Worm (Caenorhabditis elegans): ENCODE data around the gene puf-6.

ce11 chrII:13078848-13079428 is 35.7 kb upstream of the puf-6 start, which contains the start of gene F42G4.6:
- no peak for TF ChIP-seq flt-1 (GFP tag; IDR thresholded peaks at IDR 0.05)
- no peak for TF ChIP-seq ztf-23 (GFP tag; IDR thresholded peaks at IDR 0.05)
- no peak for TF ChIP-seq tab-1 (GFP tag; IDR thresholded peaks at IDR 0.05)
- TF ChIP-seq med-1 (GFP tag; optimal IDR thresholded peaks at IDR 0.05; ENCODE audit: insufficient read depth), result no peak
- no peak for TF ChIP-seq ref-1 (GFP tag; conservative IDR thresholded peaks at IDR 0.05)
- no peak for TF ChIP-seq ztf-29 (GFP tag; IDR thresholded peaks at IDR 0.05)

Data from whole organism, midembryonic.